Fruit fly (Drosophila melanogaster): ENCODE measurements around the gene APC7.

The APC7 gene

DNA sequence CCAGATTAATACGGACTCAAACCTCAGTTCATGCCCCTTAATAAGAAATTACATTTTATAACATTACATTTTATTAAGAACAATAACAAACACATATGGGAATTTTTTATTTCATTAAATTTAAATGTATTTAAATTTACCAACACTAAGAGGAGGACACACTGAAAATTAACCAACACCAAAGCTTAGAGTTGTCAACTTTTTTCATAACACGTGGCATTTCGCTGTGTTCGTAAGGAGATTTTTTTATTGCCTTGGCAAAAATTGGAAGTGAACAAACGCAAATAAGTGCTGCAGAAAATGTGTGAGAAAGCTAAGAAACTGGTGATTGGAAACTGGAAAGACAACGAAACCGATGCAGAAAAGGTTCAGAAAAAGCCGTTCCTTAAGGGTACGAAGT is 36.8 kb downstream of the APC7 start, which contains the start of gene CG14443 (continued):
- TF ChIP-seq CG11696 (GFP tag; IDR thresholded peaks at IDR 0.05) (no peak), hb (GFP tag; IDR thresholded peaks at IDR 0.05; ENCODE audit: partially characterized antibody) (no peak), p53 (GFP tag; optimal IDR thresholded peaks at IDR 0.05) (no peak)

DNA sequence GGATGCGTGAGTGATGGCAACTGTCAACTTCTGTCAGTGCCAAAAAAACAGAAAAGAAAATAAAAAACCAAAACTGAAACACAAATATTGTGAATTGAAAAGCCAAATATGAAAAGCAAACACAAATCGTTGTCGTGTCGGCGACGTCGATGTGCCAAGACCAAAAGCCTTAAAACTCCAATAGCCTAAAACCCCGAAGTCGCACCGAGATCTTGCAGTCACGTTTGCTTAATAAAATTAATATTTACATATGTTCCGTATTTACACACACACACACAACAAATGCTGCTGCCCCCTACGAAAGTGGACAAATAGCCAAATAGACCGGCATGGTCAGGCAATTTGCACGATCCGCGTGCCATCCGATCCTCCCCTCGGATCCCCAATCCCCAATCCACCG is 41.2 kb downstream of the APC7 start:
- TF ChIP-seq CG11398 (GFP tag; optimal IDR thresholded peaks at IDR 0.05) (peak; percentile 1), ab (GFP tag; optimal IDR thresholded peaks at IDR 0.05) (no peak), grn (GFP tag; optimal IDR thresholded peaks at IDR 0.05) (no peak), CkIIα-i1 (GFP tag; IDR thresholded peaks at IDR 0.05) (no peak), CG6813 (GFP tag; optimal IDR thresholded peaks at IDR 0.05) (peak; percentile 3), sob (GFP tag; IDR thresholded peaks at IDR 0.05) (peak; percentile 44; the same call in 1 of the 2 replicates), C15 (GFP tag; IDR thresholded peaks at IDR 0.05) (no peak), CG11696 (GFP tag; IDR thresholded peaks at IDR 0.05) (no peak), Vsx1 (GFP tag; optimal IDR thresholded peaks at IDR 0.05) (peak; percentile 44), Usf (GFP tag; optimal IDR thresholded peaks at IDR 0.05) (no peak), Hand (GFP tag; optimal IDR thresholded peaks at IDR 0.05) (no peak), CG17186 (GFP tag; optimal IDR thresholded peaks at IDR 0.05) (no peak), crp (GFP tag; optimal IDR thresholded peaks at IDR 0.05) (no peak), HLH4C (GFP tag; IDR thresholded peaks at IDR 0.05; ENCODE audit: partially characterized antibody) (no peak), NFAT (GFP tag; IDR thresholded peaks at IDR 0.05) (no peak), gcm (GFP tag; optimal IDR thresholded peaks at IDR 0.05) (no peak), Pdp1 (GFP tag; optimal IDR thresholded peaks at IDR 0.05) (no peak), CG3163 (GFP tag; optimal IDR thresholded peaks at IDR 0.05) (no peak), CG9437 (GFP tag; optimal IDR thresholded peaks at IDR 0.05) (no peak), lmd (GFP tag; IDR thresholded peaks at IDR 0.05) (no peak), CG4424 (GFP tag; optimal IDR thresholded peaks at IDR 0.05) (no peak), CG15269 (tag; optimal IDR thresholded peaks at IDR 0.05) (peak; percentile 32), Hmr (GFP tag; optimal IDR thresholded peaks at IDR 0.05) (peak; percentile 38), CG12769 (tag; optimal IDR thresholded peaks at IDR 0.05) (no peak), CG2875 (GFP tag; optimal IDR thresholded peaks at IDR 0.05) (no peak), Rfx (GFP tag; IDR thresholded peaks at IDR 0.05) (no peak), Blimp-1 (GFP tag; optimal IDR thresholded peaks at IDR 0.05) (no peak), jing (GFP tag; optimal IDR thresholded peaks at IDR 0.05) (no peak), Gug (GFP tag; IDR thresholded peaks at IDR 0.05) (no peak), bigmax (GFP tag; optimal IDR thresholded peaks at IDR 0.05) (no peak), seq (GFP tag; IDR thresholded peaks at IDR 0.05) (peak; percentile 51; the same call in 1 of the 2 replicates), nau (GFP tag; optimal IDR thresholded peaks at IDR 0.05) (peak; percentile 42), Spps (tag; optimal IDR thresholded peaks at IDR 0.05) (no peak), Nf-YC (tag; optimal IDR thresholded peaks at IDR 0.05) (no peak), CG15011 (GFP tag; optimal IDR thresholded peaks at IDR 0.05) (peak; percentile 8), H2.0 (GFP tag; IDR thresholded peaks at IDR 0.05) (no peak), Awh (GFP tag; IDR thresholded peaks at IDR 0.05) (0 out of 2 replicates have a peak, but pooled peaks have one; percentile 41), HmgD (GFP tag; optimal IDR thresholded peaks at IDR 0.05) (no peak), klu (GFP tag; IDR thresholded peaks at IDR 0.05) (no peak), CG9932 (GFP tag; IDR thresholded peaks at IDR 0.05) (no peak), CG33557 (GFP tag; optimal IDR thresholded peaks at IDR 0.05) (no peak), slp2 (GFP tag; optimal IDR thresholded peaks at IDR 0.05) (no peak), dmrt99B (tag; optimal IDR thresholded peaks at IDR 0.05) (peak; percentile 38), Sry-β (GFP tag; optimal IDR thresholded peaks at IDR 0.05) (no peak), CG11093 (GFP tag; IDR thresholded peaks at IDR 0.05) (no peak), CG13424 (tag; optimal IDR thresholded peaks at IDR 0.05) (peak; percentile 13), toy (GFP tag; IDR thresholded peaks at IDR 0.05) (no peak)

Measured in whole organism, embryonic.